Fruit fly (Drosophila melanogaster): ENCODE data around the gene RhoGAP16F.

Gene RhoGAP16F

DNA sequence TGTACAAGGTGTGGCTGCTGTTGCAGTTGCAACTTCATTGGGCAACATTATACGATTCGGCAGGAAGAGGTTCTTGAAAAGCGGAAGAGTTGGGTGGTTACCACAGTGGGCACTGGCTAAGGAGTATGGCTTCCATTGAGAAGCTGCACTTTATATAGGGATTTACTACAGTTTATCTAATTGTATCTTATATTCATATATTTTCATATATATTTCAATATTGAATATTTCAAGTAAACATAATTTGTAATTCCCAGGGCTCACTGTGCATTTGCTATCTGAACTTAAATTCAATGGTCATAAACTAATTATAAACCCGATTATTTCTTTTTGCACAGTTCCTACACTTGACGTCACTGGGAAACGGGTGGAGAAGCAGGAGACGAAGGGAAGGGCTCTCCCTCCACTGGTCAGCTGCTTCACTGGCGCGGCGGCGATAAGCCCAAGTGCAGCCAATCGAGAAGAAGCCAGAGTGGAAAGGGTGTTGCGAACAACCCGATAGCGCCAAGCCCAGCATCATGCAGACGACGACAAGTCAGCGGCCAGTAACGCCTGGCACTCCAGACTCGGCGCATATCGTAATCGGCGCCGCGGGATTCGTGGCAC, 1.9 kb downstream of the RhoGAP16F start (continued):
- TF ChIP-seq pan (optimal IDR thresholded peaks at IDR 0.05) (no peak), pan (GFP tag; optimal IDR thresholded peaks at IDR 0.05 in 1 of 2, IDR thresholded peaks at IDR 0.05 in 1 of 2) (peak in 1 of 2 experiments; percentile 12), scrt (GFP tag; optimal IDR thresholded peaks at IDR 0.05) (peak; percentile 2), emc (GFP tag; optimal IDR thresholded peaks at IDR 0.05) (no peak), CG9817 (tag; optimal IDR thresholded peaks at IDR 0.05) (peak; percentile 55), CG10979 (tag; optimal IDR thresholded peaks at IDR 0.05) (no peak), CG13894 (tag; optimal IDR thresholded peaks at IDR 0.05) (peak; percentile 25), disco-r (GFP tag; optimal IDR thresholded peaks at IDR 0.05) (no peak), D19B (GFP tag; optimal IDR thresholded peaks at IDR 0.05) (peak; percentile 19), CG14050 (GFP tag; IDR thresholded peaks at IDR 0.05) (peak; percentile 17; the same call in 1 of the 3 replicates), Dbx (GFP tag; IDR thresholded peaks at IDR 0.05) (peak; percentile 55; the same call in 1 of the 3 replicates), Myb (GFP tag; optimal IDR thresholded peaks at IDR 0.05) (no peak), CG1529 (GFP tag; optimal IDR thresholded peaks at IDR 0.05) (no peak)

DNA sequence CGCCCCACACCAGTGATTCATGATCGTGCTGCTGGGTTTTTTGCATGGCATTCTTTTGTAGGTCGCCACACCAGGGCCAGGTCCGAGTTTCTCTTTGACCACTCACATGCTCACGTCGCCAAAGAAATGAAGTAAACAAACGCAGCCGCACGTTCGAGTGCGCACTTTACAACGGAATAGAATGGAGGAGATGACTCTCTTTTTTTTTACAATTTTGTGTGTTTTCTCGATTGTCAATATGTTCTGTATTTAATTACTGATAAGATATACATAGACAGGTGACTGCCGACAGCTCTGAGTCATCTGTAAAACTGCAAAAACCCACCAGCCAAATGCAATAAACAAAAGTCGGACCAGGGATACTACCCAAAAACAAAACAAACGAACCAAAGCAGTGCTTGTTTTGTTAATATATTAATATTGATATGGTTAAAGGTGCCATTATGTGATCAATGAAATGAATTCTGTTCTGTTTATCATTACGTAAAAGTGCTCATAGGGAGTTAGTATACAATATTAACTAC, 7.3 kb downstream of the RhoGAP16F start:
- no peak for TF ChIP-seq CG10654 (GFP tag; optimal IDR thresholded peaks at IDR 0.05)
- TF ChIP-seq tx (GFP tag; optimal IDR thresholded peaks at IDR 0.05) = no peak
- no peak for TF ChIP-seq zfh1 (GFP tag; IDR thresholded peaks at IDR 0.05)
- TF ChIP-seq CG8924 (tag; optimal IDR thresholded peaks at IDR 0.05) = no peak
- TF ChIP-seq br (optimal IDR thresholded peaks at IDR 0.05) = no peak
- TF ChIP-seq CG10267 (tag; optimal IDR thresholded peaks at IDR 0.05) = no peak
- TF ChIP-seq CG15601 (tag; optimal IDR thresholded peaks at IDR 0.05) = no peak
- no peak for TF ChIP-seq mirr (GFP tag; optimal IDR thresholded peaks at IDR 0.05)
- TF ChIP-seq CG42726 (GFP tag; IDR thresholded peaks at IDR 0.05; ENCODE audit: partially characterized antibody) = no peak
- TF ChIP-seq sisA (GFP tag; IDR thresholded peaks at IDR 0.05) = no peak
- no peak for TF ChIP-seq btn (GFP tag; optimal IDR thresholded peaks at IDR 0.05)
- TF ChIP-seq vvl (GFP tag; IDR thresholded peaks at IDR 0.05) = no peak
- TF ChIP-seq CG15696 (tag; optimal IDR thresholded peaks at IDR 0.05) = no peak
- peak; percentile 34 for TF ChIP-seq sug (tag; optimal IDR thresholded peaks at IDR 0.05)
- TF ChIP-seq CG5953 (GFP tag; IDR thresholded peaks at IDR 0.05) = no peak
- TF ChIP-seq CG3726 (GFP tag; IDR thresholded peaks at IDR 0.05) = no peak
- TF ChIP-seq peb (GFP tag; IDR thresholded peaks at IDR 0.05) = no peak
- TF ChIP-seq ase (GFP tag; IDR thresholded peaks at IDR 0.05) = no peak
- no peak for TF ChIP-seq onecut (GFP tag; IDR thresholded peaks at IDR 0.05)
- TF ChIP-seq CG16813 (GFP tag; IDR thresholded peaks at IDR 0.05; ENCODE audit: partially characterized antibody) = 0 out of 3 replicates have a peak, but pooled peaks have one; percentile 8
- TF ChIP-seq CG10366 (GFP tag; IDR thresholded peaks at IDR 0.05) = no peak
- TF ChIP-seq CG12299 (tag; optimal IDR thresholded peaks at IDR 0.05) = no peak
- no peak for TF ChIP-seq E2f1 (GFP tag; IDR thresholded peaks at IDR 0.05)
- TF ChIP-seq cas (GFP tag; IDR thresholded peaks at IDR 0.05) = no peak
- no peak for TF ChIP-seq CG15269 (tag; optimal IDR thresholded peaks at IDR 0.05)
- TF ChIP-seq sens (GFP tag) = peak; percentile 45
- TF ChIP-seq chn (GFP tag; optimal IDR thresholded peaks at IDR 0.05) = no peak
- no peak for TF ChIP-seq CG9876 (GFP tag; optimal IDR thresholded peaks at IDR 0.05)
- TF ChIP-seq az2 (GFP tag; optimal IDR thresholded peaks at IDR 0.05) = no peak
- TF ChIP-seq CG3407 (GFP tag; optimal IDR thresholded peaks at IDR 0.05) = no peak
- TF ChIP-seq mam (GFP tag; optimal IDR thresholded peaks at IDR 0.05) = no peak
- TF ChIP-seq Med (GFP tag) = peak; percentile 43
- no peak for TF ChIP-seq B-H2 (GFP tag; optimal IDR thresholded peaks at IDR 0.05)
- TF ChIP-seq CG14441 (GFP tag; IDR thresholded peaks at IDR 0.05) = no peak
- TF ChIP-seq CG16815 (GFP tag; optimal IDR thresholded peaks at IDR 0.05) = no peak

All from whole organism, embryonic.